Worm (Caenorhabditis elegans) whole organism, early embryonic: ENCODE measurements around the gene svh-11.

Experiments
- B0310.2 ChIP-seq: sonication (generic microtip); optimal IDR thresholded peaks from 2 replicates; lab custom pipeline; 2016; ENCODE audit warnings: mild to moderate bottlenecking, missing genetic modification characterization, missing compliant biosample characterization
- F13C5.2 ChIP-seq: sonication (generic microtip); optimal IDR thresholded peaks from 2 replicates; lab custom pipeline; 2017; ENCODE audit warnings: mild to moderate bottlenecking, missing genetic modification characterization, inconsistent platforms, missing compliant biosample characterization
- aly-1 ChIP-seq: sonication (generic microtip); optimal IDR thresholded peaks from 2 replicates; lab custom pipeline; 2016; ENCODE audit warnings: missing genetic modification characterization, missing compliant biosample characterization
- ama-1 ChIP-seq: fragments of 150-350 bp; optimal IDR thresholded peaks from 2 replicates; lab custom pipeline; 2014
- ceh-13 ChIP-seq: fragments of 200-800 bp; sonication (Bioruptor generic); optimal IDR thresholded peaks from 2 replicates; lab custom pipeline; 2018; ENCODE audit warnings: mild to moderate bottlenecking, missing genetic modification characterization, missing compliant biosample characterization
- ceh-36 ChIP-seq: sonication (generic microtip); optimal IDR thresholded peaks from 2 replicates; lab custom pipeline; 2016; ENCODE audit warnings: missing genetic modification characterization, inconsistent platforms, missing compliant biosample characterization
- ets-7 ChIP-seq: sonication (generic microtip); optimal IDR thresholded peaks from 2 replicates; lab custom pipeline; 2016; ENCODE audit warnings: missing genotype, missing genetic modification characterization, missing compliant biosample characterization
- flt-1 ChIP-seq: fragments of 200-800 bp; sonication (Bioruptor generic); IDR thresholded peaks from 2 replicates; pipeline ENCODE4 v1.3.6; 2022; ENCODE audit warnings: missing genetic modification characterization, missing compliant biosample characterization
- hmbx-1 ChIP-seq: sonication (generic microtip); optimal IDR thresholded peaks from 2 replicates; lab custom pipeline; 2016; ENCODE audit warnings: mild to moderate bottlenecking, missing genetic modification characterization, missing compliant biosample characterization
- hmg-4 ChIP-seq: fragments of 200-800 bp; sonication (Bioruptor generic); optimal IDR thresholded peaks from 2 replicates; lab custom pipeline; 2018; ENCODE audit warnings: mild to moderate bottlenecking, missing genetic modification characterization, missing compliant biosample characterization
- hnd-1 ChIP-seq: sonication (generic microtip); optimal IDR thresholded peaks from 2 replicates; lab custom pipeline; 2016; ENCODE audit warnings: missing genetic modification characterization, missing compliant biosample characterization
- pes-1 ChIP-seq: fragments of 200-800 bp; sonication (Bioruptor generic); IDR thresholded peaks from 2 replicates; pipeline ENCODE4 v1.3.6; 2022; ENCODE audit warnings: missing genetic modification reagents, missing genetic modification characterization, missing compliant biosample characterization
- scrt-1 ChIP-seq: fragments of 200-800 bp; sonication (Bioruptor generic); IDR thresholded peaks from 2 replicates; pipeline ENCODE4 v1.3.6; 2022; ENCODE audit warnings: missing genetic modification characterization, missing compliant biosample characterization
- sea-1 ChIP-seq: fragments of 200-800 bp; sonication (Bioruptor generic); conservative IDR thresholded peaks from 2 replicates; pipeline ENCODE4 v1.3.6; 2022; ENCODE audit warnings: missing genetic modification characterization, missing compliant biosample characterization
- tbx-11 ChIP-seq: fragments of 200-800 bp; sonication (Bioruptor generic); IDR thresholded peaks from 2 replicates; pipeline ENCODE4 v1.3.6; 2022; ENCODE audit warnings: missing genetic modification characterization, missing compliant biosample characterization
- tbx-37 ChIP-seq: fragments of 200-800 bp; sonication (Bioruptor generic); conservative IDR thresholded peaks from 2 replicates; pipeline ENCODE4 v1.3.6; 2022; ENCODE audit warnings: missing genetic modification reagents, missing genetic modification characterization, missing compliant biosample characterization
- tra-4 ChIP-seq: sonication (generic microtip); optimal IDR thresholded peaks from 2 replicates; lab custom pipeline; 2017; ENCODE audit warnings: missing genetic modification characterization, missing compliant biosample characterization

The svh-11 gene

ce11 chrV:2226903-2227302 lies 20.0 kb downstream of the svh-11 start, which contains the start of gene nhr-18:
Gene nhr-18, plus strand, starts transcription at chrV:2227203.
- TF ChIP-seq pes-1 (GFP tag; lab: Robert Waterston, UW) = no peak
- no peak for TF ChIP-seq tbx-11 (GFP tag; lab: Robert Waterston, UW)
- no peak for TF ChIP-seq hmbx-1 (tag; lab: Kevin White, UChicago)
- TF ChIP-seq F13C5.2 (tag; lab: Kevin White, UChicago) = no peak
- no peak for TF ChIP-seq ama-1 (lab: Kevin White, UChicago)
- no peak for TF ChIP-seq flt-1 (GFP tag; lab: Robert Waterston, UW)

ce11 chrV:2228781-2229180 lies 21.9 kb downstream of the svh-11 start, which contains the start of gene nhr-126:
Gene nhr-126, plus strand, starts transcription at chrV:2229081.
- TF ChIP-seq ama-1 (lab: Kevin White, UChicago) = no peak
- TF ChIP-seq F13C5.2 (tag; lab: Kevin White, UChicago) = no peak
- TF ChIP-seq hmbx-1 (tag; lab: Kevin White, UChicago) = no peak

- TF ChIP-seq ama-1 (lab: Kevin White, UChicago) = no peak
- TF ChIP-seq aly-1 (tag; lab: Kevin White, UChicago) = no peak
- no peak for TF ChIP-seq ceh-36 (tag; lab: Kevin White, UChicago)
- no peak for TF ChIP-seq pes-1 (GFP tag; lab: Robert Waterston, UW)
- no peak for TF ChIP-seq scrt-1 (GFP tag; lab: Robert Waterston, UW)
- no peak for TF ChIP-seq sea-1 (GFP tag; lab: Robert Waterston, UW)
- TF ChIP-seq F13C5.2 (tag; lab: Kevin White, UChicago) = no peak
- TF ChIP-seq B0310.2 = no peak
- no peak for TF ChIP-seq hnd-1 (tag; lab: Kevin White, UChicago)
Measured at ce11 chrV:2230912-2231311, 24.0 kb downstream of the svh-11 start, which contains the start of gene nhr-134. Gene nhr-134, plus strand, starts transcription at chrV:2231223.

ce11 chrV:2233177-2233576 lies 26.3 kb downstream of the svh-11 start, which contains the start of gene nhr-96:
Gene nhr-96, plus strand, starts transcription at chrV:2233477.
- no peak for TF ChIP-seq hmbx-1 (tag; lab: Kevin White, UChicago)
- TF ChIP-seq ceh-36 (tag; lab: Kevin White, UChicago) = no peak
- TF ChIP-seq ama-1 (lab: Kevin White, UChicago) = no peak
- no peak for TF ChIP-seq ets-7 (tag; lab: Kevin White, UChicago)
- no peak for TF ChIP-seq hnd-1 (tag; lab: Kevin White, UChicago)
- TF ChIP-seq ceh-13 = no peak
- TF ChIP-seq sea-1 (GFP tag; lab: Robert Waterston, UW) = no peak
- no peak for TF ChIP-seq pes-1 (GFP tag; lab: Robert Waterston, UW)
- TF ChIP-seq tbx-11 (GFP tag; lab: Robert Waterston, UW) = no peak
- no peak for TF ChIP-seq tra-4 (tag; lab: Kevin White, UChicago)
- TF ChIP-seq hmg-4 (GFP tag; lab: Kevin White, UChicago) = no peak

- TF ChIP-seq scrt-1 (GFP tag; lab: Robert Waterston, UW) (no peak), pes-1 (GFP tag; lab: Robert Waterston, UW) (no peak), B0310.2 (no peak), ets-7 (tag; lab: Kevin White, UChicago) (no peak), hmbx-1 (tag; lab: Kevin White, UChicago) (no peak), tbx-11 (GFP tag; lab: Robert Waterston, UW) (no peak), flt-1 (GFP tag; lab: Robert Waterston, UW) (no peak), hmg-4 (GFP tag; lab: Kevin White, UChicago) (no peak), sea-1 (GFP tag; lab: Robert Waterston, UW) (no peak), ama-1 (lab: Kevin White, UChicago) (no peak), tra-4 (tag; lab: Kevin White, UChicago) (no peak), ceh-36 (tag; lab: Kevin White, UChicago) (no peak), hnd-1 (tag; lab: Kevin White, UChicago) (no peak), tbx-37 (no peak), ceh-13 (no peak), F13C5.2 (tag; lab: Kevin White, UChicago) (no peak), aly-1 (tag; lab: Kevin White, UChicago) (no peak)
Measured at ce11 chrV:2235848-2236247, 28.9 kb downstream of the svh-11 start, which contains the start of gene cyp-33C4. Gene cyp-33C4, plus strand, starts transcription at chrV:2236140.

ce11 chrV:2238012-2238411 lies 31.1 kb downstream of the svh-11 start:
- TF ChIP-seq B0310.2 = no peak

- TF ChIP-seq pes-1 (GFP tag; lab: Robert Waterston, UW) (no peak), aly-1 (tag; lab: Kevin White, UChicago) (no peak), tbx-37 (no peak), ceh-13 (no peak), tbx-11 (GFP tag; lab: Robert Waterston, UW) (no peak), B0310.2 (no peak), ceh-36 (tag; lab: Kevin White, UChicago) (no peak), hnd-1 (tag; lab: Kevin White, UChicago) (no peak), ets-7 (tag; lab: Kevin White, UChicago) (no peak), F13C5.2 (tag; lab: Kevin White, UChicago) (no peak), hmg-4 (GFP tag; lab: Kevin White, UChicago) (no peak), scrt-1 (GFP tag; lab: Robert Waterston, UW) (no peak), flt-1 (GFP tag; lab: Robert Waterston, UW) (no peak), ama-1 (lab: Kevin White, UChicago) (no peak), tra-4 (tag; lab: Kevin White, UChicago) (no peak)
Measured at ce11 chrV:2242630-2243029, 35.7 kb downstream of the svh-11 start, which contains the start of gene cyp-33C3. Gene cyp-33C3, plus strand, starts transcription at chrV:2242778.

ce11 chrV:2244751-2245150 lies 37.9 kb downstream of the svh-11 start, which contains the start of gene cyp-33C5:
Gene cyp-33C5, plus strand, starts transcription at chrV:2245004.
- no peak for TF ChIP-seq sea-1 (GFP tag; lab: Robert Waterston, UW)
